Fruit fly (Drosophila melanogaster) whole organism, prepupa: ENCODE data around the gene CG1394.

ENCODE experiments used
- CG10669 ChIP-seq: fragments of 200-800 bp; sonication (Bioruptor generic); optimal IDR thresholded peaks from 3 replicates; lab custom pipeline; 2018; ENCODE audit warnings: missing biosample characterization, mild to moderate bottlenecking, missing genetic modification characterization, moderate library complexity
- CG11762 ChIP-seq: fragments of 200-800 bp; sonication (Bioruptor generic); optimal IDR thresholded peaks from 3 replicates; lab custom pipeline; 2016; ENCODE audit warnings: missing biosample characterization, missing genetic modification characterization; ENCODE audit not compliant: insufficient read depth
- CG1621 ChIP-seq: fragments of 200-800 bp; sonication (Bioruptor generic); optimal IDR thresholded peaks from 3 replicates; lab custom pipeline; 2018; ENCODE audit warnings: missing biosample characterization, mild to moderate bottlenecking, missing genetic modification characterization
- CG16779 ChIP-seq: fragments of 200-800 bp; sonication (Bioruptor generic); optimal IDR thresholded peaks from 3 replicates; lab custom pipeline; 2017; ENCODE audit warnings: missing biosample characterization, mild to moderate bottlenecking, missing genetic modification characterization
- CG3032 ChIP-seq: fragments of 200-800 bp; optimal IDR thresholded peaks from 2 replicates; lab custom pipeline; 2019; ENCODE audit warnings: missing biosample characterization, mild to moderate bottlenecking, missing genetic modification characterization, moderate library complexity
- CG31627 ChIP-seq: fragments of 200-800 bp; sonication (Bioruptor generic); optimal IDR thresholded peaks from 3 replicates; lab custom pipeline; 2016; ENCODE audit warnings: missing biosample characterization, missing genetic modification characterization
- CG32006 ChIP-seq: fragments of 200-800 bp; sonication (Bioruptor generic); optimal IDR thresholded peaks from 3 replicates; lab custom pipeline; 2017; ENCODE audit warnings: missing biosample characterization, mild to moderate bottlenecking, missing genetic modification characterization
- CG3919 ChIP-seq: fragments of 200-800 bp; sonication (Bioruptor generic); optimal IDR thresholded peaks from 3 replicates; lab custom pipeline; 2016; ENCODE audit warnings: missing biosample characterization, missing genetic modification characterization
- CG6163 ChIP-seq: fragments of 200-800 bp; sonication (Bioruptor generic); IDR thresholded peaks from 3 replicates; pipeline ENCODE4 v1.3.6; 2022; ENCODE audit warnings: missing biosample characterization, missing genetic modification characterization
- CG6276 ChIP-seq: fragments of 200-800 bp; sonication (Bioruptor generic); optimal IDR thresholded peaks from 2 replicates; lab custom pipeline; 2017; ENCODE audit warnings: missing biosample characterization, mild to moderate bottlenecking, missing genetic modification characterization
- CG6792 ChIP-seq: fragments of 200-800 bp; sonication (Bioruptor generic); optimal IDR thresholded peaks from 3 replicates; lab custom pipeline; 2016; ENCODE audit warnings: missing biosample characterization, missing genetic modification characterization
- CG6854 ChIP-seq: fragments of 200-800 bp; sonication (Bioruptor generic); optimal IDR thresholded peaks from 2 replicates; lab custom pipeline; 2017; ENCODE audit warnings: missing biosample characterization, mild to moderate bottlenecking, missing genetic modification characterization
- CG7368 ChIP-seq: fragments of 200-800 bp; sonication (Bioruptor generic); optimal IDR thresholded peaks from 3 replicates; lab custom pipeline; 2016; ENCODE audit warnings: missing biosample characterization, missing genetic modification characterization
- CG8319 ChIP-seq: fragments of 200-800 bp; sonication (Bioruptor generic); optimal IDR thresholded peaks from 3 replicates; lab custom pipeline; 2016; ENCODE audit warnings: missing biosample characterization, missing genetic modification characterization
- Eip78C ChIP-seq: fragments of 200-800 bp; sonication (Bioruptor generic); peaks from one replicate; lab custom pipeline; 2016; ENCODE audit warnings: missing biosample characterization, missing genetic modification characterization
- Eip93F ChIP-seq: fragments of 200-800 bp; sonication (Bioruptor generic); optimal IDR thresholded peaks from 2 replicates; lab custom pipeline; 2016; ENCODE audit warnings: missing biosample characterization, mild to moderate bottlenecking, missing genetic modification characterization
- Ets21C ChIP-seq: fragments of 200-800 bp; sonication (Bioruptor generic); optimal IDR thresholded peaks from 3 replicates; lab custom pipeline; 2016; ENCODE audit warnings: missing biosample characterization, missing genetic modification characterization
- Gug ChIP-seq: fragments of 200-800 bp; sonication (Bioruptor generic); IDR thresholded peaks from 2 replicates; pipeline ENCODE4 v1.3.6; 2022; ENCODE audit warnings: missing biosample characterization, missing genetic modification characterization
- Lpt ChIP-seq: fragments of 200-800 bp; sonication (Bioruptor generic); optimal IDR thresholded peaks from 3 replicates; lab custom pipeline; 2016; ENCODE audit warnings: missing biosample characterization, missing genetic modification characterization
- Sox102F ChIP-seq: fragments of 200-800 bp; sonication (Bioruptor generic); optimal IDR thresholded peaks from 2 replicates; lab custom pipeline; 2016; ENCODE audit warnings: missing biosample characterization, mild to moderate bottlenecking, missing genetic modification characterization
- achi ChIP-seq: fragments of 200-800 bp; sonication (Bioruptor generic); optimal IDR thresholded peaks from 3 replicates; lab custom pipeline; 2016; ENCODE audit warnings: missing biosample characterization, missing genetic modification characterization
- acj6 ChIP-seq: fragments of 200-800 bp; sonication (Bioruptor generic); optimal IDR thresholded peaks from 3 replicates; lab custom pipeline; 2016; ENCODE audit warnings: missing biosample characterization, missing genetic modification characterization
- cyc ChIP-seq: fragments of 200-800 bp; sonication (Bioruptor generic); optimal IDR thresholded peaks from 3 replicates; lab custom pipeline; 2016; ENCODE audit warnings: missing biosample characterization, missing genetic modification characterization
- dac ChIP-seq: fragments of 200-800 bp; sonication (Bioruptor generic); optimal IDR thresholded peaks from 2 replicates; lab custom pipeline; 2017; ENCODE audit warnings: missing biosample characterization, mild to moderate bottlenecking, missing genetic modification characterization
- eg ChIP-seq: fragments of 200-800 bp; sonication (Bioruptor generic); IDR thresholded peaks from 3 replicates; pipeline ENCODE4 v1.3.6; 2022; ENCODE audit warnings: missing biosample characterization, missing genetic modification characterization
- esn ChIP-seq: fragments of 200-800 bp; sonication (Bioruptor generic); optimal IDR thresholded peaks from 2 replicates; lab custom pipeline; 2016; ENCODE audit warnings: missing biosample characterization, mild to moderate bottlenecking, missing genetic modification characterization, moderate library complexity
- fd59A ChIP-seq: fragments of 200-800 bp; sonication (Bioruptor generic); optimal IDR thresholded peaks from 2 replicates; lab custom pipeline; 2017; ENCODE audit warnings: missing biosample characterization, mild to moderate bottlenecking, missing genetic modification characterization, missing genetic modification reagents
- fkh ChIP-seq: fragments of 200-800 bp; sonication (Bioruptor generic); optimal IDR thresholded peaks from 3 replicates; lab custom pipeline; 2017; ENCODE audit warnings: missing biosample characterization, mild to moderate bottlenecking, missing genetic modification characterization, moderate library complexity
- lz ChIP-seq: fragments of 200-800 bp; sonication (Bioruptor generic); optimal IDR thresholded peaks from 3 replicates; lab custom pipeline; 2016; ENCODE audit warnings: missing biosample characterization, missing genetic modification characterization
- net ChIP-seq: fragments of 200-800 bp; sonication (Bioruptor generic); optimal IDR thresholded peaks from 3 replicates; lab custom pipeline; 2016; ENCODE audit warnings: missing biosample characterization, missing genetic modification characterization
- pdm3 ChIP-seq: fragments of 200-800 bp; sonication (Bioruptor generic); optimal IDR thresholded peaks from 3 replicates; lab custom pipeline; 2016; ENCODE audit warnings: missing biosample characterization, missing genetic modification characterization
- salr ChIP-seq, 2 experiments: fragments of 200-800 bp; sonication (Bioruptor generic); optimal IDR thresholded peaks; 3 replicates each; lab custom pipeline; 2016 to 2018; ENCODE audit warnings: missing biosample characterization in 2 of 2, missing genetic modification characterization in 2 of 2, mild to moderate bottlenecking in 1 of 2
- ss ChIP-seq, 2 experiments: fragments of 200-800 bp; sonication (Bioruptor generic); optimal IDR thresholded peaks; 2 replicates in 1 of 2; 3 replicates in 1 of 2; lab custom pipeline; 2017 to 2018; ENCODE audit warnings: mild to moderate bottlenecking in 2 of 2, missing biosample characterization in 2 of 2, missing genetic modification characterization in 2 of 2, moderate library complexity in 1 of 2
- svp ChIP-seq: fragments of 200-800 bp; sonication (Bioruptor generic); peaks from one replicate; lab custom pipeline; 2016; ENCODE audit warnings: missing biosample characterization, missing genetic modification characterization
- topi ChIP-seq: fragments of 200-800 bp; sonication (Bioruptor generic); optimal IDR thresholded peaks from 3 replicates; lab custom pipeline; 2016; ENCODE audit warnings: missing biosample characterization, missing genetic modification characterization

CG1394 gene

dm6 chrX:11124749-11125508, 45.5 kb downstream of the CG1394 start, which contains the start of gene Rpt3:
Gene Rpt3 (plus strand): TSS chrX:11125101.
- no peak for TF ChIP-seq fd59A
- TF ChIP-seq esn (GFP tag; lab: Kevin White, UChicago), result peak; percentile 38
- no peak for TF ChIP-seq lz (GFP tag; lab: Kevin White, UChicago)
- no peak for TF ChIP-seq CG3919 (GFP tag; lab: Kevin White, UChicago)
- no peak for TF ChIP-seq pdm3 (GFP tag; lab: Kevin White, UChicago)
- TF ChIP-seq CG16779 (tag; lab: Kevin White, UChicago), result no peak
- TF ChIP-seq fkh, result no peak
- no peak for TF ChIP-seq achi
- TF ChIP-seq Gug (GFP tag; lab: Robert Waterston, UW), result no peak
- TF ChIP-seq CG6854, result peak; percentile 4
- no peak for TF ChIP-seq Lpt (GFP tag; lab: Kevin White, UChicago)
- TF ChIP-seq net (GFP tag; lab: Kevin White, UChicago), result no peak
- TF ChIP-seq acj6, result no peak
- no peak for TF ChIP-seq CG11762 (GFP tag; lab: Kevin White, UChicago)
- peak; percentile 5 for TF ChIP-seq CG3032
- peak; percentile 13 for TF ChIP-seq topi
- no peak for TF ChIP-seq CG32006 (GFP tag; lab: Kevin White, UChicago)
- no peak for TF ChIP-seq svp (GFP tag; lab: Kevin White, UChicago)
- TF ChIP-seq salr (GFP tag; optimal IDR thresholded peaks at IDR 0.05; lab: Kevin White, UChicago), result no peak
- TF ChIP-seq Eip78C (GFP tag; lab: Kevin White, UChicago), result peak; percentile 69
- TF ChIP-seq CG8319, result no peak
- TF ChIP-seq CG31627 (GFP tag; lab: Kevin White, UChicago), result no peak
- peak; percentile 1 for TF ChIP-seq cyc (GFP tag; lab: Kevin White, UChicago)

- TF ChIP-seq CG6792, result no peak
- TF ChIP-seq dac (GFP tag; lab: Kevin White, UChicago), result no peak
- TF ChIP-seq ss (GFP tag; optimal IDR thresholded peaks at IDR 0.05; lab: Kevin White, UChicago), result peak; percentile 31 to 38
- TF ChIP-seq CG6276 (GFP tag; lab: Kevin White, UChicago), result no peak
- TF ChIP-seq acj6, result no peak
- TF ChIP-seq Eip93F (GFP tag; lab: Kevin White, UChicago), result no peak
- TF ChIP-seq Eip78C (GFP tag; lab: Kevin White, UChicago), result no peak
- TF ChIP-seq Ets21C (GFP tag; lab: Kevin White, UChicago), result no peak
- peak; percentile 60; the same call in 2 of the 3 replicates for TF ChIP-seq CG6163 (GFP tag; lab: Robert Waterston, UW)
- no peak for TF ChIP-seq CG31627 (GFP tag; lab: Kevin White, UChicago)
- TF ChIP-seq topi, result no peak
- no peak for TF ChIP-seq Sox102F (GFP tag; lab: Kevin White, UChicago)
- no peak for TF ChIP-seq pdm3 (GFP tag; lab: Kevin White, UChicago)
- TF ChIP-seq net (GFP tag; lab: Kevin White, UChicago), result no peak
- no peak for TF ChIP-seq CG7368 (GFP tag; lab: Kevin White, UChicago)
Observed at dm6 chrX:11124126-11124748, 46.2 kb downstream of the CG1394 start, which contains the start of gene CG11122. Gene CG11122 (minus strand): TSS chrX:11124726.

DNA sequence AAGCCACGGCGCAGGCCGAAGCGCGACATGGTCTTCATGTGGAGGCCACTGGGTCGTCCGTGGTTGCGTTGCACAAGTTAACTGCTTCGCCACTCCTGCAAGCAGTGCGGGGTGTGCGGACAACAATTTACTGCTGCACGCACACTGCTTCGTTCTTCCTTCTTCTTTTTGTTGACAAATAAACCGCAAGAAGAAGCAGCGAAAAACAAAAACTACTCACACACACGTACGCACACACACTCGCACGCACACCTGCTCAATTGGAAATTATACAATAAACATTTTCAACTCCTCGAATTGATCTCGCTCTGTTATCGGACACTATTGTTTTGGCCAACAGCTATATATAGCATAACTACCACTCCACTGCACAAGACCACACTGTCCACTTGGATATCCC, 46.9 kb downstream of the CG1394 start:
- TF ChIP-seq eg, result 0 out of 3 replicates have a peak, but pooled peaks have one; percentile 11
- no peak for TF ChIP-seq dac (GFP tag; lab: Kevin White, UChicago)
- peak; percentile 42; the same call in 1 of the 3 replicates for TF ChIP-seq CG6163 (GFP tag; lab: Robert Waterston, UW)
- no peak for TF ChIP-seq CG6276 (GFP tag; lab: Kevin White, UChicago)
- peak in 1 of 2 experiments; percentile 39 for TF ChIP-seq salr (GFP tag; optimal IDR thresholded peaks at IDR 0.05; lab: Kevin White, UChicago)
- no peak for TF ChIP-seq CG10669
- peak; percentile 83 for TF ChIP-seq CG1621
- peak; percentile 13 for TF ChIP-seq fd59A
